Fruit fly (Drosophila melanogaster) ovary, adult (tissue): ENCODE data around the gene AstCC.

ENCODE experiments used
- CG17801 ChIP-seq: fragments of 200-800 bp; optimal IDR thresholded peaks from 2 replicates; lab custom pipeline; 2019; ENCODE audit warnings: missing biosample characterization, mild to moderate bottlenecking, missing genetic modification characterization, moderate library complexity; ENCODE audit not compliant: partially characterized antibody

AstCC gene

DNA sequence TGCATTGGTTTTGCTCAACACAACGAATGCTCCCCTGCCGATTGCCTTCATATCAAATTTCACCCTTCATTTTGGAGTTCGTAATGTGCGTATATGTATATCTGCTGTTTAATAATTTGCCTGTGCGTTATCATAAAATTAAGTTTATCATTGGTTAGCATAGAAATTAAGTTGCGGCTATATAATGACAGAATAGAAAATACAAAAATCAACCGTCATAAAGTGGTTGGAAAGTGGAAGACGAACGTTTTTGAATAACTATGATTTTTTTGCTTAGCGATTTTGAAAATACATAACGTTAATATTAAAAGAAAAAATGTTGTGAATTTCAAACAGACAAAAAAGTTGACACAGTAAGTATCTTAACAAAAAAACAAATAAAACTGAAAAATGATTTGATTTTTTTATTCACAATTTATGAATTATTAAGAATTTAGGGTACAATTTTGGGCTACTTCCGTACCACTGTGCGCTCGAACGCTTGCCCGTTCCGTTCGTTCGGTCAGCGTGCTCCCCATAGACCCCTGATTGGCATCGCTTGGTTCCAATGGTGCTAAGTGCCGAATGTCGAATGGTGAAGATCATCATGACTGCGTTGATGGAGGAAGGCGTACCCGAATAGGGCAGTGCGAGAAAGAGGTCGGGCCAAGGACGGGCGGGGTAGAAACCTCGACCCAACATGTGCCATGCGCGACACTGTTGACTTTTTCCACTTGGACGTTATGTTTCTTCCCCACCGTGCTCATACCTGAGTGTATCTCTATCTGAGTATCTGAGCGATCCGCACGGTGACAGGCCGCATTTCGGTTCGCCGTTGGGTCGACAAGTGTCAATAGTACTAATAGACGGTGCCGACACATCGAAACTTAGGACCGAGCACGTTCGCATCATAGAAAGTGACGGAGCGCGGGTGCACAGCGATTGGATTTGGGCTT is 47.2 kb downstream of the AstCC start:
- TF ChIP-seq CG17801 (GFP tag; lab: Kevin White, UChicago) = no peak

DNA sequence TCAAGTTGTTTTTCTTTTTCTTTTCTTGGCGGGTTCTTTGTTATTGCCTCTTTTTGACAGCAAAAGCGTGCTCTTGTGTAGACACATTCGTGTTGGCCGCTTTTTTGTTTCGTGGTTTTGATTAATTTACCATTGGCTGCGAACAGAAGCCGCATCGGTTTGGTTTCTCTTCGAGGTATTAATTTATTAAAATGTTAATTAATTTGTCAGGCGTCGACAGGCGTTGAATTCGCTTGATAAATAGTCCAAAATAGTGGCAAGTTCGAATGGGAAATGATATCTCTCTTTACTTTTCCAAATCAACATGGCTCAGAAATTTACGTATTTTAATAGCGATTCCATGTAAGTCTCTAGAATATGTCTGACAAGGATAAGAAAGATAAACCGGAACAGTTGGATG is 50.5 kb downstream of the AstCC start, which contains the start of gene CG18666:
Gene CG18666 (plus strand): TSS at position 301 of the 400 bp plus-strand sequence.
- peak; percentile 20 for TF ChIP-seq CG17801 (GFP tag; lab: Kevin White, UChicago)
